ENCODE assay signal across 4 fruit fly cellular contexts in genomic region chr3R:8960329-8960728, dm6.
TF ChIP-seq lines count a peak whose summit lies in the region.

No protein-coding gene starts in this region.

- no peak for TF ChIP-seq CTCF in whole organism, embryonic (GFP tag; optimal IDR thresholded peaks at IDR 0.05; lab: Kevin White, UChicago)

TF ChIP-seq in whole organism, embryonic, 481 proteins besides CTCF, POLR2A, EP300 and RAD21 (continues in another document):
- TF ChIP-seq CG15479 (GFP tag; optimal IDR thresholded peaks at IDR 0.05; lab: Kevin White, UChicago) (no peak), en (GFP tag; optimal IDR thresholded peaks at IDR 0.05; lab: Kevin White, UChicago) (no peak), dmrt99B (tag; optimal IDR thresholded peaks at IDR 0.05; lab: Kevin White, UChicago) (peak; percentile 87), cato (GFP tag; optimal IDR thresholded peaks at IDR 0.05; lab: Kevin White, UChicago; ENCODE audit: borderline replicate concordance) (peak; percentile 16), CG9727 (GFP tag; optimal IDR thresholded peaks at IDR 0.05; lab: Kevin White, UChicago) (peak; percentile 51), Sox102F (GFP tag; optimal IDR thresholded peaks at IDR 0.05; lab: Kevin White, UChicago) (peak; percentile 85), ATbp (GFP tag; optimal IDR thresholded peaks at IDR 0.05; lab: Kevin White, UChicago) (peak; percentile 61), Camta (GFP tag; optimal IDR thresholded peaks at IDR 0.05; lab: Kevin White, UChicago) (no peak), Kr (GFP tag; optimal IDR thresholded peaks at IDR 0.05; lab: Kevin White, UChicago) (no peak), Hr39 (optimal IDR thresholded peaks at IDR 0.05; lab: Kevin White, UChicago) (no peak), CG11696 (GFP tag; IDR thresholded peaks at IDR 0.05; lab: Robert Waterston, UW) (no peak), CG10321 (GFP tag; IDR thresholded peaks at IDR 0.05; lab: Robert Waterston, UW) (no peak), Dip2 (GFP tag; IDR thresholded peaks at IDR 0.05; lab: Robert Waterston, UW) (no peak), ro (GFP tag; IDR thresholded peaks at IDR 0.05; lab: Robert Waterston, UW) (0 out of 2 replicates have a peak, but pooled peaks have one; percentile 16), CG11695 (GFP tag; IDR thresholded peaks at IDR 0.05; lab: Robert Waterston, UW) (0 out of 3 replicates have a peak, but pooled peaks have one; percentile 60), Gug (GFP tag; IDR thresholded peaks at IDR 0.05; lab: Robert Waterston, UW) (no peak), Rx (GFP tag; IDR thresholded peaks at IDR 0.05; lab: Robert Waterston, UW) (no peak), CG4820 (GFP tag; optimal IDR thresholded peaks at IDR 0.05; lab: Kevin White, UChicago) (peak; percentile 48), CG30403 (GFP tag; optimal IDR thresholded peaks at IDR 0.05; lab: Kevin White, UChicago) (peak; percentile 67), cwo (GFP tag; optimal IDR thresholded peaks at IDR 0.05; lab: Kevin White, UChicago) (peak; percentile 10), CG34422 (GFP tag; IDR thresholded peaks at IDR 0.05; lab: Robert Waterston, UW) (no peak), CG2116 (GFP tag; optimal IDR thresholded peaks at IDR 0.05; lab: Kevin White, UChicago) (no peak), Mes4 (GFP tag; optimal IDR thresholded peaks at IDR 0.05; lab: Kevin White, UChicago) (no peak)

TF ChIP-seq in whole organism, prepupa, 60 proteins besides CTCF, POLR2A, EP300 and RAD21 (continues in another document):
- TF ChIP-seq CG8632 (GFP tag; optimal IDR thresholded peaks at IDR 0.05; lab: Kevin White, UChicago) (peak; percentile 16), Ets96B (tag; optimal IDR thresholded peaks at IDR 0.05; lab: Kevin White, UChicago) (no peak), CG6163 (GFP tag; IDR thresholded peaks at IDR 0.05; lab: Robert Waterston, UW) (peak; percentile 43; the same call in 1 of the 3 replicates), esn (GFP tag; optimal IDR thresholded peaks at IDR 0.05; lab: Kevin White, UChicago) (peak; percentile 38), CG32006 (GFP tag; optimal IDR thresholded peaks at IDR 0.05; lab: Kevin White, UChicago) (peak; percentile 79), svp (GFP tag; lab: Kevin White, UChicago) (peak; percentile 56), dac (GFP tag; optimal IDR thresholded peaks at IDR 0.05; lab: Kevin White, UChicago) (peak; percentile 7), CG8319 (GFP tag; optimal IDR thresholded peaks at IDR 0.05; lab: Kevin White, UChicago) (no peak), Blimp-1 (GFP tag; optimal IDR thresholded peaks at IDR 0.05; lab: Kevin White, UChicago) (no peak), acj6 (GFP tag; optimal IDR thresholded peaks at IDR 0.05; lab: Kevin White, UChicago) (peak; percentile 31), Gug (GFP tag; IDR thresholded peaks at IDR 0.05; lab: Robert Waterston, UW) (0 out of 2 replicates have a peak, but pooled peaks have one; percentile 13), CG15336 (GFP tag; IDR thresholded peaks at IDR 0.05; lab: Robert Waterston, UW) (peak; percentile 82), topi (GFP tag; optimal IDR thresholded peaks at IDR 0.05; lab: Kevin White, UChicago) (peak; percentile 37), Eip75B (GFP tag; optimal IDR thresholded peaks at IDR 0.05; lab: Kevin White, UChicago) (no peak), CG10631 (GFP tag; optimal IDR thresholded peaks at IDR 0.05; lab: Kevin White, UChicago) (peak; percentile 24), Smox (GFP tag; optimal IDR thresholded peaks at IDR 0.05; lab: Kevin White, UChicago) (peak; percentile 32), fkh (GFP tag; optimal IDR thresholded peaks at IDR 0.05; lab: Kevin White, UChicago) (no peak), achi (GFP tag; optimal IDR thresholded peaks at IDR 0.05; lab: Kevin White, UChicago) (peak; percentile 56), Ets21C (GFP tag; optimal IDR thresholded peaks at IDR 0.05; lab: Kevin White, UChicago) (no peak), CG8119 (GFP tag; IDR thresholded peaks at IDR 0.05; lab: Robert Waterston, UW) (peak; percentile 62), CG11294 (GFP tag; IDR thresholded peaks at IDR 0.05; lab: Robert Waterston, UW) (no peak), Hr4 (GFP tag; optimal IDR thresholded peaks at IDR 0.05; lab: Kevin White, UChicago) (peak; percentile 67), Lpt (GFP tag; optimal IDR thresholded peaks at IDR 0.05; lab: Kevin White, UChicago) (peak; percentile 6), Eip78C (GFP tag; lab: Kevin White, UChicago) (peak; percentile 65)

TF ChIP-seq in whole organism, pupa, 21 proteins besides CTCF, POLR2A, EP300 and RAD21:
- no peak for TF ChIP-seq CG8159 (tag; optimal IDR thresholded peaks at IDR 0.05; lab: Kevin White, UChicago)
- no peak for TF ChIP-seq gl (tag; optimal IDR thresholded peaks at IDR 0.05; lab: Kevin White, UChicago)
- TF ChIP-seq CG14655 (GFP tag; optimal IDR thresholded peaks at IDR 0.05; lab: Kevin White, UChicago): peak; percentile 43
- no peak for TF ChIP-seq Pif1A (GFP tag; optimal IDR thresholded peaks at IDR 0.05; lab: Kevin White, UChicago)
- peak; percentile 53 for TF ChIP-seq CG8301 (tag; optimal IDR thresholded peaks at IDR 0.05; lab: Kevin White, UChicago)
- no peak for TF ChIP-seq CG10348 (GFP tag; IDR thresholded peaks at IDR 0.05; lab: Robert Waterston, UW)
- TF ChIP-seq CG15710 (tag; optimal IDR thresholded peaks at IDR 0.05; lab: Kevin White, UChicago): no peak
- peak; percentile 53; the same call in 1 of the 2 replicates for TF ChIP-seq CG32121 (GFP tag; IDR thresholded peaks at IDR 0.05; lab: Robert Waterston, UW)
- TF ChIP-seq fd96Ca (GFP tag; IDR thresholded peaks at IDR 0.05; lab: Robert Waterston, UW): no peak

TF ChIP-seq in whole organism, wandering third instar larva, 38 proteins besides CTCF, POLR2A, EP300 and RAD21:
- TF ChIP-seq foxo (GFP tag; optimal IDR thresholded peaks at IDR 0.05; lab: Kevin White, UChicago) (peak in 1 of 2 experiments; percentile 10), Jra (GFP tag; optimal IDR thresholded peaks at IDR 0.05; lab: Kevin White, UChicago) (no peak), Sp1 (GFP tag; optimal IDR thresholded peaks at IDR 0.05; lab: Kevin White, UChicago) (peak; percentile 4), h (GFP tag; optimal IDR thresholded peaks at IDR 0.05; lab: Kevin White, UChicago) (peak; percentile 17), usp (GFP tag; optimal IDR thresholded peaks at IDR 0.05; lab: Kevin White, UChicago) (no peak), rgr (GFP tag; optimal IDR thresholded peaks at IDR 0.05; lab: Kevin White, UChicago) (peak; percentile 12)

Comparison
In these comparisons a context has a peak if more than half of its experiments do, and no peak if none do; other contexts are left out.
1. Of the 7 proteins assayed by ChIP-seq in both whole organism, embryonic and whole organism, prepupa: peak only in whole organism, embryonic: Blimp-1; only in whole organism, prepupa: Gug and Lpt; in both: Sox102F; in neither: 3.